Worm (Caenorhabditis elegans): Measurements from ENCODE around the gene F47B8.2.
A peak's percentile ranks its signal among the peaks of the same experiment; 100 is the strongest.

The F47B8.2 gene

DNA sequence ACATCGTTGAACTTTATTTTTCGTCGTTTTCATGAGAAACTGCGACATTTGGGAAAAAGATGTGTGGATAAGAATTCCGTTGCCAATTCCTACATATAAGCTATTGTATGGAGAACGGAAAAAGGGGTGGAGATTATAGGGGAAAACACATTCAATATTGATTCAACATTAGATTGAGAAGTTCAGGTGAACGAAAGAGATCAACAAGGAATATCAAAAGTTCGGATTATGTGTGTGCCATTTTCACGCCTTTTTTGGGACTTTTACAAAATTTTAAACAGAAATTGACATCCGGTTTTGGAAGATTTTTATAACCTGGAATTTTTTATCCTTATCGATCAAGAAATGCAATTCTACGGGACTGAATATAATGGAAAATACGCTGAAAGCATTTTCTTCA is 11.4 kb upstream of the F47B8.2 start, which contains the start of gene F47B8.5:
TSS of gene F47B8.5 (minus strand) at position 101 of the 400 bp plus-strand sequence.
- TF ChIP-seq zip-8 (tag; optimal IDR thresholded peaks at IDR 0.05) (no peak), unc-120 (tag; optimal IDR thresholded peaks at IDR 0.05; ENCODE audit: poor library complexity, severe bottlenecking) (no peak), M03D4.4 (tag; optimal IDR thresholded peaks at IDR 0.05) (no peak), elt-1 (tag; optimal IDR thresholded peaks at IDR 0.05; ENCODE audit: borderline replicate concordance, insufficient read depth) (no peak), unc-39 (tag; optimal IDR thresholded peaks at IDR 0.05) (no peak), flh-1 (GFP tag; optimal IDR thresholded peaks at IDR 0.05) (no peak), sptf-1 (tag; optimal IDR thresholded peaks at IDR 0.05) (no peak), ham-2 (GFP tag; optimal IDR thresholded peaks at IDR 0.05) (no peak), lsy-2 (tag; optimal IDR thresholded peaks at IDR 0.05) (no peak), lin-32 (GFP tag; optimal IDR thresholded peaks at IDR 0.05) (no peak), mls-2 (tag; optimal IDR thresholded peaks at IDR 0.05) (no peak), pha-4 (tag; optimal IDR thresholded peaks at IDR 0.05) (no peak), drap-1 (GFP tag; optimal IDR thresholded peaks at IDR 0.05) (no peak), nhr-28 (tag; optimal IDR thresholded peaks at IDR 0.05) (no peak), ztf-11 (tag; optimal IDR thresholded peaks at IDR 0.05) (no peak), ceh-39 (tag; optimal IDR thresholded peaks at IDR 0.05) (no peak)

DNA sequence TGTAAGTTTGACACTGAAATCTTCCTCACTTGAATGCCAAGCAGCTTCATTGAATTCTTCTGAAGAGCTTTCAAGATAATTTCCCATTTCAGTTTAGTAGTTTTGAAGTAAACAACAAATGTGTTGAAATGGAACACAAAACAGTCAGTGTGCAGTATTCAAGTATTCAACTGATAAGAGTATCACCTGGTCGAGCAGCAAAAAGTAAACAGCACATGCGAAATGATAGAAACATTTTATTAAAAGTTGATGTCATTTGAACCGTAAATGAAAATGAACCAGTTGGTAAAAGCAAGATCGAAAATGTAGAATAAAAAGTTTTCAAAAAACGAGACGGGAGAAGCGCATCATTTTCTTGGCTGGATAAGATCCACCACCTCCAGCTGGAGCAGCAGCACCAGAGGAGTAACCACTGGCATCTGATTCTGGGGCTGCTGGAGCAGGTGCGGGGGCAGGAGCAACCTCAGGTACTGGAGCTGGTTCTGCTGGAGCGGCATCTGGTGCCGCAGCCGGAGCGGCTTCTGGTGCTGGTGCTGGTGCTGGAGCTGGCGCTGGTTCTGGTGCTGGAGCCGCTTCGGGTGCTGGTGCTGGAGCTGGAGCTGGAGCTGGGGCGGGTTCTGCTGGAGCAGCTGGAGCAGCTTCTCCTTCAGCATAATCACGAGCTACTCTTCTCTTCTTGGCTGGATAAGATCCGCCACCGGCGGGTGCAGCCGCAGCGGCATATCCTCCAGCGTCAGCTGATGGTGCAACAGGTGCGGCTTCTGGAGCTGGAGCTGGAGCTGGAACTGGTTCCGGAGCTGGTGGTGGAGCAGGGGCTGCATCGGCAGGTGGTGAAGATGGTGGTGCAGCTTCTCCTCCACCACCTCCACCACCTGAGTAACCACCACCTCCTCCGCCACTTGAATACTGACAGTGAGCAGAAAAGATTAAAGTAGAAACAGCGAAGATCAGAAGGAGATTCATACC is 8.4 kb upstream of the F47B8.2 start, which contains the start of the genes F47B8.4 and F47B8.18:
TSS of gene F47B8.4 (minus strand) at position 172 of the 966 bp plus-strand sequence.
TSS of gene F47B8.18 (minus strand) at position 963 of the 966 bp plus-strand sequence.
- no peak for TF ChIP-seq bed-3 (GFP tag; optimal IDR thresholded peaks at IDR 0.05)
- TF ChIP-seq cnd-1 (tag; optimal IDR thresholded peaks at IDR 0.05), result no peak
- TF ChIP-seq blmp-1 (tag; optimal IDR thresholded peaks at IDR 0.05), result no peak
- TF ChIP-seq ztf-11 (tag; optimal IDR thresholded peaks at IDR 0.05), result no peak
- no peak for TF ChIP-seq sptf-1 (tag; optimal IDR thresholded peaks at IDR 0.05)
- no peak for TF ChIP-seq unc-120 (tag; optimal IDR thresholded peaks at IDR 0.05; ENCODE audit: poor library complexity, severe bottlenecking)

DNA sequence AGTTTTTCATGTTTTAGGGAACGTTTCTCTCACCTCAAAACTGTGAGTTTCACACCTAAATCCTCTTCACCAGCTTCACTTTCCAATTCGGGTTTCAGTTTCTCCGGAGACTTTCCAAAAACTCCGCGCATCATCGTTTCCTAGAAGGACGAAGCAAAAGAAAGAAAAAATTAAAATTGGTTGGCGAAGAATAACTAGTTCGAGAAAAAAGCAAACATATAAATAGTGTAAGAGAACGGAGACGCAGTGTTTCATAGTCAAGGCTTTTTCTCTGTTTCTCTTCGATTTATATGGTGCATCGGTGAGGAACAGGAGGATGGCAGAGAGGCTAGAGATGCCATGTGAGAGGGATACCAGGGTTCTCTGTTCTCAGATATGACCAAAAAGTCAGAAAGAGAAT is 6.3 kb upstream of the F47B8.2 start, which contains the start of gene F47B8.3:
TSS of gene F47B8.3 (minus strand) at position 261 of the 400 bp plus-strand sequence.
- TF ChIP-seq snpc-4 (tag; optimal IDR thresholded peaks at IDR 0.05), result no peak
- peak; percentile 17 for TF ChIP-seq ces-1 (GFP tag; optimal IDR thresholded peaks at IDR 0.05)

DNA sequence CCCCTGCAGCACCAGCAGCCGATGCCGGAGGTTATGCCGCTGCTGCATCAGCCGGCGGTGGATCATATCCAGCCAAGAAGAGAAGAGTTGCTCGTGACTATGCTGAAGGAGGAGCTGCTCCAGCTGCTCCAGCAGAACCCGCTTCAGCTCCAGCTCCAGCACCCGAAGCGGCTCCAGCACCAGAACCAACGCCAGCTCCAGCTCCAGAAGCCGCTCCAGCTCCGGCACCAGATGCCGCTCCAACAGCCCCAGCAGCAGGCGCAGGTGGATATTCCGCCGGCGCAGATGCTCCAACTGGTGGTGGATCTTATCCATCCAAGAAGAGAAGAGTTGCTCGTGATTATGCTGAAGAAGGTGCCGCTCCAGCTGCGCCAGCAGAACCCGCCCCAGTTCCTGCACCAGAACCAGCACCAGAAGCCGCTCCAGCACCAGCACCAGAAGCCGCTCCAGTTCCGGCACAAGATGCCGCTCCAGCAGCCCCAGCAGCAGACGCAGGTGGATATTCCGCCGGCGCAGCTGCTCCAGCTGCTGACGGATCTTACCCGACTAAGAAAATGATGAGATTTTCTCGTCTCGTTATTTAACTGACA is 4.4 kb upstream of the F47B8.2 start:
- TF ChIP-seq ham-2 (GFP tag; optimal IDR thresholded peaks at IDR 0.05), result no peak
- no peak for TF ChIP-seq mls-2 (tag; optimal IDR thresholded peaks at IDR 0.05)
- TF ChIP-seq sptf-1 (tag; optimal IDR thresholded peaks at IDR 0.05), result peak; percentile 22
- TF ChIP-seq lin-32 (GFP tag; optimal IDR thresholded peaks at IDR 0.05), result no peak
- peak; percentile 31 for TF ChIP-seq drap-1 (GFP tag; optimal IDR thresholded peaks at IDR 0.05)

DNA sequence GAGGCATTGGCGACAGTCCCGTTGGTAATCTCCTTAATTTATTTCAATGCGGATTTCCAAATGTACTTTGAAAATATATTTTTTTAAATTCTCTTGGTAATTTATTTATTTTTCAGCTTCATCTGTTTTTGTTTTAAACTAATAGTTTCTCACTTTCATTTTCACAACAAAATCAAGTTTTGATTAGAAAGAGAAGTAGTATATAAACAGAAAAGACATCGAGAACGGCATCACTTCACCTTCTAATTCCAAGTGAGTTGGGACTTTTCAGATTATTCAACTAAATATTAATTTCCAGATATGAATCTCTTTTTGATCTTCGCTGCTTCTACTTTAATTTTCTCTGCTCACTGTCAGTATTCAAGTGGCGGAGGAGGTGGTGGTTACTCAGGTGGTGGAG is 3.8 kb upstream of the F47B8.2 start, which contains the start of gene F47B8.14:
TSS of gene F47B8.14 (plus strand) at position 301 of the 400 bp plus-strand sequence.
- TF ChIP-seq mep-1 (tag; optimal IDR thresholded peaks at IDR 0.05), result no peak
- no peak for TF ChIP-seq zip-8 (tag; optimal IDR thresholded peaks at IDR 0.05)
- no peak for TF ChIP-seq ceh-39 (tag; optimal IDR thresholded peaks at IDR 0.05)
- no peak for TF ChIP-seq pha-4 (tag; optimal IDR thresholded peaks at IDR 0.05)
- no peak for TF ChIP-seq mls-2 (tag; optimal IDR thresholded peaks at IDR 0.05)
- TF ChIP-seq elt-1 (tag; optimal IDR thresholded peaks at IDR 0.05; ENCODE audit: borderline replicate concordance, insufficient read depth), result no peak
- no peak for TF ChIP-seq cnd-1 (tag; optimal IDR thresholded peaks at IDR 0.05)
- TF ChIP-seq ces-1 (GFP tag; optimal IDR thresholded peaks at IDR 0.05), result no peak
- no peak for TF ChIP-seq nhr-2 (tag; optimal IDR thresholded peaks at IDR 0.05)
- TF ChIP-seq nhr-76 (tag; optimal IDR thresholded peaks at IDR 0.05), result no peak
- TF ChIP-seq unc-62 (GFP tag; optimal IDR thresholded peaks at IDR 0.05), result no peak
- no peak for TF ChIP-seq elt-3 (tag; optimal IDR thresholded peaks at IDR 0.05)
- no peak for TF ChIP-seq flh-1 (GFP tag; optimal IDR thresholded peaks at IDR 0.05)
- TF ChIP-seq tbx-8 (GFP tag; optimal IDR thresholded peaks at IDR 0.05), result no peak
- TF ChIP-seq drap-1 (GFP tag; optimal IDR thresholded peaks at IDR 0.05), result no peak
- no peak for TF ChIP-seq ham-2 (GFP tag; optimal IDR thresholded peaks at IDR 0.05)
- TF ChIP-seq hlh-1 (tag; optimal IDR thresholded peaks at IDR 0.05), result no peak
- no peak for TF ChIP-seq snpc-4 (tag; optimal IDR thresholded peaks at IDR 0.05)

Data from whole organism, mixed stage, embryonic.